Worm (Caenorhabditis elegans): Measurements from ENCODE around the gene K04C2.2.

Gene K04C2.2

ce11 chrIII:6897587-6898064, 8.1 kb downstream of the K04C2.2 start, which contains the start of gene T07E3.4:
Gene T07E3.4, plus strand, starts transcription at chrIII:6898014.
- no peak for TF ChIP-seq hmbx-1 (tag; optimal IDR thresholded peaks at IDR 0.05)
- TF ChIP-seq ets-7 (tag; optimal IDR thresholded peaks at IDR 0.05) = no peak
- TF ChIP-seq F13C5.2 (tag; optimal IDR thresholded peaks at IDR 0.05) = no peak
- TF ChIP-seq scrt-1 (GFP tag; IDR thresholded peaks at IDR 0.05) = no peak
- no peak for TF ChIP-seq tbx-11 (GFP tag; IDR thresholded peaks at IDR 0.05)
- TF ChIP-seq B0310.2 (tag; optimal IDR thresholded peaks at IDR 0.05) = no peak
- TF ChIP-seq pes-1 (GFP tag; IDR thresholded peaks at IDR 0.05) = no peak
- TF ChIP-seq aly-1 (tag; optimal IDR thresholded peaks at IDR 0.05) = no peak

DNA sequence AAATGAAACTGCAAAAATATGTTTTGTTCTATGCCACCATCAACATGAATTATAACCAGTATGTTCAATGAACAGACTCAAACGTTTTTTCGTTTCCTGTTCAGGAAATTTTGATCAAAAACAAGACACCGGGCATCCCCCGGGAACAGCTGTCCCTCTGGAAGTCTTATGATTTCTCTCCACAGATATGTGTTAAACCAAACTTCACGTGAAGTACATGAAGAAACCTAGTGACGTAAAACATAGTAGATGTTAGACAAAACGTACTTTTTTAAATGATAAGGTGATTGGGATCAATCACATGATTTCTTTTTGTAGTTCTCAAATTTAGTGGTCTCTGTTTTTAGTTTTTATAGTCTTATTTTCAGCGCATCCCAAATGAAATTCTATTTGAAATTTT, 8.9 kb downstream of the K04C2.2 start:
- no peak for TF ChIP-seq B0310.2 (tag; optimal IDR thresholded peaks at IDR 0.05)
- TF ChIP-seq pes-1 (GFP tag; IDR thresholded peaks at IDR 0.05) = no peak
- no peak for TF ChIP-seq sea-1 (GFP tag; conservative IDR thresholded peaks at IDR 0.05)
- no peak for TF ChIP-seq ets-7 (tag; optimal IDR thresholded peaks at IDR 0.05)
- no peak for TF ChIP-seq hnd-1 (tag; optimal IDR thresholded peaks at IDR 0.05)
- no peak for TF ChIP-seq ceh-13 (GFP tag; optimal IDR thresholded peaks at IDR 0.05)

- TF ChIP-seq hmbx-1 (tag; optimal IDR thresholded peaks at IDR 0.05) (no peak), flt-1 (GFP tag; IDR thresholded peaks at IDR 0.05) (no peak), ama-1 (optimal IDR thresholded peaks at IDR 0.05) (no peak), ets-7 (tag; optimal IDR thresholded peaks at IDR 0.05) (no peak), ceh-13 (GFP tag; optimal IDR thresholded peaks at IDR 0.05) (no peak), B0310.2 (tag; optimal IDR thresholded peaks at IDR 0.05) (no peak), F13C5.2 (tag; optimal IDR thresholded peaks at IDR 0.05) (no peak), hmg-4 (GFP tag; optimal IDR thresholded peaks at IDR 0.05) (no peak), scrt-1 (GFP tag; IDR thresholded peaks at IDR 0.05) (no peak), ceh-36 (tag; optimal IDR thresholded peaks at IDR 0.05) (no peak), hnd-1 (tag; optimal IDR thresholded peaks at IDR 0.05) (no peak), tbx-11 (GFP tag; IDR thresholded peaks at IDR 0.05) (no peak), pes-1 (GFP tag; IDR thresholded peaks at IDR 0.05) (no peak), tbx-37 (GFP tag; conservative IDR thresholded peaks at IDR 0.05) (no peak), tra-4 (tag; optimal IDR thresholded peaks at IDR 0.05) (no peak), sea-1 (GFP tag; conservative IDR thresholded peaks at IDR 0.05) (no peak)
Measured at ce11 chrIII:6900609-6901008, 11.0 kb downstream of the K04C2.2 start.

ce11 chrIII:6903056-6903977, 13.7 kb downstream of the K04C2.2 start, which contains the start of the genes brc-2 and T07E3.3:
Gene brc-2, minus strand, starts transcription at chrIII:6903106.
Gene T07E3.3, plus strand, starts transcription at chrIII:6903877.
- TF ChIP-seq ceh-36 (tag; optimal IDR thresholded peaks at IDR 0.05) (no peak), scrt-1 (GFP tag; IDR thresholded peaks at IDR 0.05) (no peak), B0310.2 (tag; optimal IDR thresholded peaks at IDR 0.05) (no peak), F13C5.2 (tag; optimal IDR thresholded peaks at IDR 0.05) (no peak), sea-1 (GFP tag; conservative IDR thresholded peaks at IDR 0.05) (no peak), ets-7 (tag; optimal IDR thresholded peaks at IDR 0.05) (no peak), pes-1 (GFP tag; IDR thresholded peaks at IDR 0.05) (no peak), hnd-1 (tag; optimal IDR thresholded peaks at IDR 0.05) (no peak)

ce11 chrIII:6904468-6904867, 14.9 kb downstream of the K04C2.2 start:
- no peak for TF ChIP-seq B0310.2 (tag; optimal IDR thresholded peaks at IDR 0.05)
- no peak for TF ChIP-seq ceh-36 (tag; optimal IDR thresholded peaks at IDR 0.05)
- no peak for TF ChIP-seq ets-7 (tag; optimal IDR thresholded peaks at IDR 0.05)
- no peak for TF ChIP-seq hnd-1 (tag; optimal IDR thresholded peaks at IDR 0.05)
- TF ChIP-seq scrt-1 (GFP tag; IDR thresholded peaks at IDR 0.05) = no peak
- no peak for TF ChIP-seq hmg-4 (GFP tag; optimal IDR thresholded peaks at IDR 0.05)
- TF ChIP-seq flt-1 (GFP tag; IDR thresholded peaks at IDR 0.05) = no peak

DNA sequence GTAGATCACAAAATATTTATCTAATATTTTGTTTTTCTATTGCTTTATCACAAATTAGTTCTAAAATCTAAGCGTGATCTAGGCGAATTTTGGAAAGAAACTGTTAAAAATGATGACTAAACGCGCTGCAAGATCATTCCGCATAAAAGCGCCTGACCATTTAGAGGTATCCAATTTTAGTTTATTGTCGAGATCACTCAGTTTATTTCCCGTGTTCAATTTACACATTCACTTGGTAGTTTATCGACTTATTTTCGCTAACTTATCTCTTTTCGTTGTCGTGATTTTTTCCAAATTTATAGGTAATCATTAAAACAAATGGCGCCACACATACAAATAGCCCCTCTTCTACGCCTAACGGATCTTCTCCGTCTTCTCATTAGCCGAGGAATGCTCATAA, 16.8 kb downstream of the K04C2.2 start, which contains the start of gene T07E3.2:
TSS of gene T07E3.2 (plus strand) at position 301 of the 400 bp plus-strand sequence.
- TF ChIP-seq hmbx-1 (tag; optimal IDR thresholded peaks at IDR 0.05) = no peak
- TF ChIP-seq tra-4 (tag; optimal IDR thresholded peaks at IDR 0.05) = no peak
- TF ChIP-seq ceh-36 (tag; optimal IDR thresholded peaks at IDR 0.05) = no peak
- TF ChIP-seq ama-1 (optimal IDR thresholded peaks at IDR 0.05) = no peak
- TF ChIP-seq hmg-4 (GFP tag; optimal IDR thresholded peaks at IDR 0.05) = no peak
- no peak for TF ChIP-seq tbx-11 (GFP tag; IDR thresholded peaks at IDR 0.05)
- no peak for TF ChIP-seq ets-7 (tag; optimal IDR thresholded peaks at IDR 0.05)
- TF ChIP-seq pes-1 (GFP tag; IDR thresholded peaks at IDR 0.05) = no peak
- no peak for TF ChIP-seq tbx-37 (GFP tag; conservative IDR thresholded peaks at IDR 0.05)
- no peak for TF ChIP-seq flt-1 (GFP tag; IDR thresholded peaks at IDR 0.05)
- TF ChIP-seq aly-1 (tag; optimal IDR thresholded peaks at IDR 0.05) = no peak
- TF ChIP-seq B0310.2 (tag; optimal IDR thresholded peaks at IDR 0.05) = no peak

DNA sequence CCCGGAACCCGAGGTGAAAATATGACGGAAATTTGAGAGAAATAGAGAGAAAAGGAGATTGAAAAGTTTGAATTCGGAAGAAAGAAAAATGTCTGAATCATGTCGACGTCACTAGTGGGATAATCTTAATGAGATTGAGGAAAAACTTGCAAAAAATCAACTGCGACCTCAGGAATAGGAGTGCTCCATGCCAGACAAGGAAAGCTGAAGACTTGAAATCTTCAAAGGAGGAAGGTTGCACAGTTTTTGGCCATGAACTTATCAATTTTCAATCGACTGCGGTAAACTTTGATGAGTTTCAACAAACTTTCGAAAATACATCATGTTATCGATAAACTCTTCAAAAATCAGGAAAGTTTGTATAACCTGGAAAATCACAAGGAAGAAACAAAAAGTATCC, 22.8 kb downstream of the K04C2.2 start, which contains the start of gene pdf-1:
TSS of gene pdf-1 (minus strand) at position 101 of the 400 bp plus-strand sequence.
- no peak for TF ChIP-seq ama-1 (optimal IDR thresholded peaks at IDR 0.05)
- no peak for TF ChIP-seq tra-4 (tag; optimal IDR thresholded peaks at IDR 0.05)

ce11 chrIII:6914840-6915239, 25.3 kb downstream of the K04C2.2 start:
- no peak for TF ChIP-seq sea-1 (GFP tag; conservative IDR thresholded peaks at IDR 0.05)

Data from whole organism, early embryonic.